Fruit fly (Drosophila melanogaster): ENCODE measurements around the gene jdp.

- no peak for TF ChIP-seq psq (optimal IDR thresholded peaks at IDR 0.05)
- no peak for TF ChIP-seq Sin3A (optimal IDR thresholded peaks at IDR 0.05)
- TF ChIP-seq h (optimal IDR thresholded peaks at IDR 0.05) = no peak
- TF ChIP-seq ttk (optimal IDR thresholded peaks at IDR 0.05) = no peak
Observed at dm6 chr3R:30570554-30571141, 43.8 kb upstream of the jdp start.
